Worm (Caenorhabditis elegans): ENCODE data around the gene bath-33.

The bath-33 gene

ce11 chrII:1579886-1580285, 26.1 kb downstream of the bath-33 start, which contains the start of gene math-38:
math-38 (minus strand) TSS chrII:1579986.
- TF ChIP-seq elt-2 (tag; optimal IDR thresholded peaks at IDR 0.05) = peak; percentile 22
- no peak for TF ChIP-seq nhr-20 (tag; optimal IDR thresholded peaks at IDR 0.05)

DNA sequence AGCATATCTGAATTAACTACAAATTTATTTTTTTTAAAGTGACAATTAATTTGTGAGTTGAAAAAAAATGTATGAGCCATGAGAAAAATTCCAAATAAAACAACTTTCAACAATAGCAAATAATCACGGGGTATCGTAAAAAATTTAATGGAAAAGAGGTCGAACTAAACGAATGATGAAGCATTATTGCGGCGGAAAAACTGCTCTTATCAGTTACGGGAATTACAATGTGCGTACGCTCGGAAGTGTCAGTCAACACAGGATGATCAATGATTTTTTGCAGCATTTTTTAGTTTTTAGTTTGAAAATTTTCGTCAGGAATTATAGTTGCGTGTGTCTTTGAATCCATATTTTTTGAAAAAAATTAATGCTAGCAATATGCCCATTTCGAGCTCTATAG, 29.2 kb downstream of the bath-33 start:
- TF ChIP-seq nhr-90 (tag; optimal IDR thresholded peaks at IDR 0.05; ENCODE audit: poor library complexity) (no peak), lin-35 (GFP tag; optimal IDR thresholded peaks at IDR 0.05) (peak in 1 of 2 experiments; percentile 29), elt-2 (tag; optimal IDR thresholded peaks at IDR 0.05) (peak; percentile 73), efl-1 (optimal IDR thresholded peaks at IDR 0.05) (no peak), efl-1 (GFP tag; optimal IDR thresholded peaks at IDR 0.05 in 1 of 2) (peak in 1 of 2 experiments; percentile 16), zip-4 (GFP tag; optimal IDR thresholded peaks at IDR 0.05) (no peak), jun-1 (tag; optimal IDR thresholded peaks at IDR 0.05) (peak; percentile 12)

- TF ChIP-seq ceh-90 (tag; optimal IDR thresholded peaks at IDR 0.05) = no peak
- TF ChIP-seq nhr-12 (tag; optimal IDR thresholded peaks at IDR 0.05) = no peak
- TF ChIP-seq mdl-1 (tag; optimal IDR thresholded peaks at IDR 0.05) = no peak
- no peak for TF ChIP-seq aha-1 (tag; optimal IDR thresholded peaks at IDR 0.05)
- TF ChIP-seq mef-2 (tag; optimal IDR thresholded peaks at IDR 0.05) = no peak
- no peak for TF ChIP-seq egl-13 (tag; optimal IDR thresholded peaks at IDR 0.05)
- TF ChIP-seq lin-13 (GFP tag; optimal IDR thresholded peaks at IDR 0.05) = no peak
These were observed 29.9 kb downstream of the bath-33 start, which contains the start of gene K05F6.10 for ce11 chrII:1576030-1576429. K05F6.10 (minus strand) TSS chrII:1576130.

DNA sequence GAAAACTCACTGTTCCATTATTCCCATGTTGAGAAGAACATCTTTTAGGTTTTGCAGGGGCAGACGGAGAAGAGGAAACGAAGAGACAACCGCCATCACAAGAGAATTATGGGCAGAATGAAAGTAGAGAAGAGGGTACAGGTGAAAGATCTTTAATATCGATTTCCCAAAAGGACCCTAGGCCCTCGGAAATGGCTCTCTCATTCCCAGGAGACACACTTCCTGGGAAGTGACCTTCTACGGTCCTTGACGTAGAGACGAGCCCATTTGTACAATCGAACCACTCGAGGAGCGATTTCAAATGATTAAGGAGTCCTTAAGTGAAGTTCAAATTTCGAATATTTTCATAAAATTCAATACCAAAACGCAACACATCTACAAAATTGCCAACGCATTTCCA, 34.9 kb downstream of the bath-33 start, which contains the start of gene fbxb-46:
fbxb-46 (minus strand) TSS at position 101 of the 400 bp plus-strand sequence.
- TF ChIP-seq elt-3 (tag; optimal IDR thresholded peaks at IDR 0.05) = no peak
- TF ChIP-seq unc-130 (tag; optimal IDR thresholded peaks at IDR 0.05) = no peak
- no peak for TF ChIP-seq lin-15B (tag; optimal IDR thresholded peaks at IDR 0.05)
- TF ChIP-seq Y116A8C.19 (tag; optimal IDR thresholded peaks at IDR 0.05; ENCODE audit: borderline replicate concordance) = no peak
- no peak for TF ChIP-seq lin-14 (GFP tag; optimal IDR thresholded peaks at IDR 0.05)
- TF ChIP-seq efl-1 (optimal IDR thresholded peaks at IDR 0.05) = no peak
- TF ChIP-seq efl-1 (GFP tag; optimal IDR thresholded peaks at IDR 0.05 in 1 of 2) = no peak
- TF ChIP-seq swsn-7 (tag; optimal IDR thresholded peaks at IDR 0.05) = no peak
- no peak for TF ChIP-seq ama-1 (optimal IDR thresholded peaks at IDR 0.05)
- no peak for TF ChIP-seq unc-30 (tag; optimal IDR thresholded peaks at IDR 0.05)
- no peak for TF ChIP-seq C16A3.4 (tag; optimal IDR thresholded peaks at IDR 0.05)
- TF ChIP-seq ztf-4 (tag; optimal IDR thresholded peaks at IDR 0.05) = no peak
- TF ChIP-seq C04F5.9 (tag; optimal IDR thresholded peaks at IDR 0.05) = no peak
- TF ChIP-seq unc-86 (tag; optimal IDR thresholded peaks at IDR 0.05) = no peak
- no peak for TF ChIP-seq tlp-1 (tag; optimal IDR thresholded peaks at IDR 0.05)
- TF ChIP-seq ceh-82 (tag; optimal IDR thresholded peaks at IDR 0.05) = no peak
- TF ChIP-seq aha-1 (tag; optimal IDR thresholded peaks at IDR 0.05) = no peak
- no peak for TF ChIP-seq efl-3 (GFP tag; optimal IDR thresholded peaks at IDR 0.05)

DNA sequence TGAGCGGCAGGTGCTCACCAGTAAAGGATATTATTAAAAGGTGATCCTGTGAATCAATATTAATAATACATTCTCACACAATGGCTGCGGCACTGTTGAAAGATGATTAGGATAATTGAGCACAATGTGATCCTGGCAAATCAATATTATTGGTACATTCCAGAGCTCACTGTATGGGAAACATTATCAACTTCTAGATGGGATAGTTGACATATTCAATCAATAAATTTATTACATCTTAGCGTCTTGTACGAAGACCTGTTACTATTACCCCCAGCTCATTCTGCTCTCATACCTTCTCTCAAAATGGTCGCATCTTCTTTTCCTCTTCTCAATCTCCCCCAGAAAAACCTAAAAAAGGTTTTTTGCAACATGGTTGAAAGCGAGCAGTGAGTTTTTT, 37.8 kb downstream of the bath-33 start, which contains the start of gene fbxb-49:
fbxb-49 (plus strand) TSS at position 301 of the 400 bp plus-strand sequence.
- no peak for TF ChIP-seq ceh-88 (GFP tag; IDR thresholded peaks at IDR 0.05)
- no peak for TF ChIP-seq tbx-2 (tag; optimal IDR thresholded peaks at IDR 0.05)
- no peak for TF ChIP-seq hlh-4 (tag; optimal IDR thresholded peaks at IDR 0.05)
- no peak for TF ChIP-seq zip-4 (GFP tag; optimal IDR thresholded peaks at IDR 0.05)
- TF ChIP-seq vab-15 (tag; optimal IDR thresholded peaks at IDR 0.05) = no peak
- TF ChIP-seq grh-1 (GFP tag; IDR thresholded peaks at IDR 0.05) = no peak
- TF ChIP-seq fkh-4 (tag; optimal IDR thresholded peaks at IDR 0.05; ENCODE audit: borderline replicate concordance) = no peak
- no peak for TF ChIP-seq egl-27 (tag; optimal IDR thresholded peaks at IDR 0.05)
- no peak for TF ChIP-seq ets-5 (GFP tag; IDR thresholded peaks at IDR 0.05)
- TF ChIP-seq xbp-1 (tag; optimal IDR thresholded peaks at IDR 0.05) = no peak
- TF ChIP-seq lin-35 (GFP tag; optimal IDR thresholded peaks at IDR 0.05) = no peak
- TF ChIP-seq efl-3 (GFP tag; optimal IDR thresholded peaks at IDR 0.05) = no peak
